Fruit fly (Drosophila melanogaster): ENCODE data around the gene Gr33a.

The Gr33a gene

dm6 chr2L:12137708-12138107 lies at the start of gene Gr33a:
Gr33a (plus strand) TSS chr2L:12138008.
- no peak for TF ChIP-seq CG17801 (GFP tag; optimal IDR thresholded peaks at IDR 0.05; ENCODE audit: partially characterized antibody)

- no peak for TF ChIP-seq CG17801 (GFP tag; optimal IDR thresholded peaks at IDR 0.05; ENCODE audit: partially characterized antibody)
These were observed 48.7 kb upstream of the Gr33a start for dm6 chr2L:12089145-12089544.

dm6 chr2L:12091522-12091921 lies 46.3 kb upstream of the Gr33a start, which contains the start of gene Pex19:
Pex19 (plus strand) TSS chr2L:12091822.
- TF ChIP-seq CG17801 (GFP tag; optimal IDR thresholded peaks at IDR 0.05; ENCODE audit: partially characterized antibody): no peak

- no peak for TF ChIP-seq CG17801 (GFP tag; optimal IDR thresholded peaks at IDR 0.05; ENCODE audit: partially characterized antibody)
These were observed 45.8 kb upstream of the Gr33a start for dm6 chr2L:12092041-12092440.

dm6 chr2L:12092719-12093118 lies 45.1 kb upstream of the Gr33a start:
- no peak for TF ChIP-seq CG17801 (GFP tag; optimal IDR thresholded peaks at IDR 0.05; ENCODE audit: partially characterized antibody)

dm6 chr2L:12093652-12094051 lies 44.2 kb upstream of the Gr33a start:
- TF ChIP-seq CG17801 (GFP tag; optimal IDR thresholded peaks at IDR 0.05; ENCODE audit: partially characterized antibody): no peak

dm6 chr2L:12096396-12096813 lies 41.4 kb upstream of the Gr33a start, which contains the start of the genes CG6712 and Mt2:
CG6712 (minus strand) TSS chr2L:12096511.
Mt2 (plus strand) TSS chr2L:12096525.
- TF ChIP-seq CG17801 (GFP tag; optimal IDR thresholded peaks at IDR 0.05; ENCODE audit: partially characterized antibody): no peak

dm6 chr2L:12097698-12098097 lies 40.1 kb upstream of the Gr33a start, which contains the start of gene Ced-12:
Ced-12 (plus strand) TSS chr2L:12097838.
- TF ChIP-seq CG17801 (GFP tag; optimal IDR thresholded peaks at IDR 0.05; ENCODE audit: partially characterized antibody): no peak

dm6 chr2L:12103231-12104210 lies 34.3 kb upstream of the Gr33a start, which contains the start of the genes Patsas and ThrRS:
Patsas (minus strand) TSS chr2L:12103285.
ThrRS (plus strand) TSS chr2L:12103751.
- peak; percentile 44 for TF ChIP-seq CG17801 (GFP tag; optimal IDR thresholded peaks at IDR 0.05; ENCODE audit: partially characterized antibody)

- TF ChIP-seq CG17801 (GFP tag; optimal IDR thresholded peaks at IDR 0.05; ENCODE audit: partially characterized antibody): no peak
These were observed 30.7 kb upstream of the Gr33a start for dm6 chr2L:12107087-12107486.

- peak; percentile 63 for TF ChIP-seq CG17801 (GFP tag; optimal IDR thresholded peaks at IDR 0.05; ENCODE audit: partially characterized antibody)
These were observed 28.8 kb upstream of the Gr33a start, which contains the start of the genes Rab6 and Phae1 for dm6 chr2L:12108779-12109564. Rab6 (minus strand) TSS chr2L:12109116. Phae1 (plus strand) TSS chr2L:12109417.

- no peak for TF ChIP-seq CG17801 (GFP tag; optimal IDR thresholded peaks at IDR 0.05; ENCODE audit: partially characterized antibody)
These were observed 27.0 kb upstream of the Gr33a start, which contains the start of gene Phae2 for dm6 chr2L:12110810-12111209. Phae2 (plus strand) TSS chr2L:12111110.

dm6 chr2L:12112943-12113557 lies 24.8 kb upstream of the Gr33a start:
- no peak for TF ChIP-seq CG17801 (GFP tag; optimal IDR thresholded peaks at IDR 0.05; ENCODE audit: partially characterized antibody)

dm6 chr2L:12114159-12114558 lies 23.6 kb upstream of the Gr33a start, which contains the start of gene CG17211:
CG17211 (plus strand) TSS chr2L:12114360.
- TF ChIP-seq CG17801 (GFP tag; optimal IDR thresholded peaks at IDR 0.05; ENCODE audit: partially characterized antibody): no peak
